Fruit fly (Drosophila melanogaster): ENCODE measurements around the gene Tim13.
A peak's percentile ranks its signal among the peaks of the same experiment; 100 is the strongest.

Gene Tim13

dm6 chr3L:11819639-11820456, 45.5 kb upstream of the Tim13 start (continued):
- peak; percentile 5 for TF ChIP-seq Ets96B (tag; optimal IDR thresholded peaks at IDR 0.05)
- TF ChIP-seq Eip75B (GFP tag; optimal IDR thresholded peaks at IDR 0.05) = no peak
- TF ChIP-seq ss (GFP tag; optimal IDR thresholded peaks at IDR 0.05) = no peak
- TF ChIP-seq Sox102F (GFP tag; optimal IDR thresholded peaks at IDR 0.05) = peak; percentile 63
- TF ChIP-seq CG10669 (GFP tag; optimal IDR thresholded peaks at IDR 0.05) = no peak
- no peak for TF ChIP-seq spab (GFP tag; optimal IDR thresholded peaks at IDR 0.05)
- TF ChIP-seq CG11294 (GFP tag; IDR thresholded peaks at IDR 0.05) = peak; percentile 27; the same call in 1 of the 2 replicates
- peak; percentile 50 for TF ChIP-seq CG15336 (GFP tag; IDR thresholded peaks at IDR 0.05)
- TF ChIP-seq Eip93F (GFP tag; optimal IDR thresholded peaks at IDR 0.05) = no peak
- peak; percentile 27; the same call in 2 of the 3 replicates for TF ChIP-seq CG8119 (GFP tag; IDR thresholded peaks at IDR 0.05)
- TF ChIP-seq CG6276 (GFP tag; optimal IDR thresholded peaks at IDR 0.05) = no peak
- TF ChIP-seq fkh (GFP tag; optimal IDR thresholded peaks at IDR 0.05) = no peak
- no peak for TF ChIP-seq CG7368 (GFP tag; optimal IDR thresholded peaks at IDR 0.05)

- TF ChIP-seq CG34406 (GFP tag; optimal IDR thresholded peaks at IDR 0.05) (no peak), CG6854 (GFP tag; optimal IDR thresholded peaks at IDR 0.05) (no peak), pdm3 (GFP tag; optimal IDR thresholded peaks at IDR 0.05) (no peak), net (GFP tag; optimal IDR thresholded peaks at IDR 0.05) (no peak), eg (GFP tag; IDR thresholded peaks at IDR 0.05) (no peak), vri (GFP tag; optimal IDR thresholded peaks at IDR 0.05) (no peak), fkh (GFP tag; optimal IDR thresholded peaks at IDR 0.05) (no peak), CG4318 (GFP tag; optimal IDR thresholded peaks at IDR 0.05) (no peak), acj6 (GFP tag; optimal IDR thresholded peaks at IDR 0.05) (no peak), CG10669 (GFP tag; optimal IDR thresholded peaks at IDR 0.05) (no peak), Eip78C (GFP tag) (no peak), Eip75B (GFP tag; optimal IDR thresholded peaks at IDR 0.05) (no peak), cyc (GFP tag; optimal IDR thresholded peaks at IDR 0.05) (no peak), Gug (GFP tag; IDR thresholded peaks at IDR 0.05) (no peak), esn (GFP tag; optimal IDR thresholded peaks at IDR 0.05) (no peak), Ets96B (tag; optimal IDR thresholded peaks at IDR 0.05) (no peak), CG15336 (GFP tag; IDR thresholded peaks at IDR 0.05) (no peak), Hr4 (GFP tag; optimal IDR thresholded peaks at IDR 0.05) (no peak), dsx (GFP tag; optimal IDR thresholded peaks at IDR 0.05; ENCODE audit: poor library complexity, severe bottlenecking) (no peak)
Observed at dm6 chr3L:11816641-11817040, 42.3 kb upstream of the Tim13 start.

- TF ChIP-seq Blimp-1 (GFP tag; optimal IDR thresholded peaks at IDR 0.05) (no peak), vri (GFP tag; optimal IDR thresholded peaks at IDR 0.05) (no peak), achi (GFP tag; optimal IDR thresholded peaks at IDR 0.05) (peak; percentile 71), Eip78C (GFP tag) (no peak), CG9139 (GFP tag; optimal IDR thresholded peaks at IDR 0.05) (no peak), acj6 (GFP tag; optimal IDR thresholded peaks at IDR 0.05) (no peak)
Observed at dm6 chr3L:11815220-11815797, 41.0 kb upstream of the Tim13 start, which contains the start of gene CG14130. TSS of gene CG14130 (plus strand) at chr3L:11815444.

dm6 chr3L:11814655-11815054, 40.4 kb upstream of the Tim13 start, which contains the start of gene Cubn2:
TSS of gene Cubn2 (minus strand) at chr3L:11814755.
- TF ChIP-seq CG15336 (GFP tag; IDR thresholded peaks at IDR 0.05) (no peak), cyc (GFP tag; optimal IDR thresholded peaks at IDR 0.05) (no peak), CG1621 (tag; optimal IDR thresholded peaks at IDR 0.05) (no peak), CG3032 (tag; optimal IDR thresholded peaks at IDR 0.05) (no peak), pdm3 (GFP tag; optimal IDR thresholded peaks at IDR 0.05) (no peak), Ets96B (tag; optimal IDR thresholded peaks at IDR 0.05) (no peak), CG8319 (GFP tag; optimal IDR thresholded peaks at IDR 0.05) (no peak), Eip78C (GFP tag) (no peak), eg (GFP tag; IDR thresholded peaks at IDR 0.05) (no peak)

Measured in whole organism, prepupa.